Worm (Caenorhabditis elegans) whole organism, L4 larva: ENCODE measurements around the gene sdz-8.
A peak's percentile ranks its signal among the peaks of the same experiment; 100 is the strongest.

Experiments used
- D1046.2 ChIP-seq: fragments of 200-800 bp; sonication (Bioruptor generic); IDR thresholded peaks from 2 replicates; pipeline ENCODE4 v1.3.6; 2022; ENCODE audit warnings: missing genetic modification characterization, missing compliant biosample characterization
- F26F4.8 ChIP-seq: fragments of 200-800 bp; sonication (Bioruptor generic); conservative IDR thresholded peaks from 2 replicates; pipeline ENCODE4 v1.3.6; 2022; ENCODE audit warnings: missing genetic modification characterization, missing compliant biosample characterization
- F37D6.2 ChIP-seq: sonication (generic microtip); optimal IDR thresholded peaks from 2 replicates; lab custom pipeline; 2016; ENCODE audit warnings: mild to moderate bottlenecking, missing genetic modification characterization, missing compliant biosample characterization
- T20F7.1 ChIP-seq: fragments of 200-800 bp; sonication (Bioruptor generic); optimal IDR thresholded peaks from 2 replicates; lab custom pipeline; 2018; ENCODE audit warnings: mild to moderate bottlenecking, missing genetic modification characterization, missing compliant biosample characterization
- Y105C5A.15 ChIP-seq: fragments of 200-800 bp; sonication (Bioruptor generic); IDR thresholded peaks from 2 replicates; pipeline ENCODE4 v1.3.6; 2022; ENCODE audit warnings: missing genetic modification characterization, missing compliant biosample characterization
- Y5F2A.4 ChIP-seq: fragments of 200-800 bp; sonication (Bioruptor generic); optimal IDR thresholded peaks from 2 replicates; lab custom pipeline; 2018; ENCODE audit warnings: mild to moderate bottlenecking, missing genetic modification characterization, missing compliant biosample characterization
- Y75B8A.6 ChIP-seq: fragments of 200-800 bp; sonication (Bioruptor generic); IDR thresholded peaks from 2 replicates; pipeline ENCODE4 v1.3.6; 2022; ENCODE audit warnings: missing genetic modification reagents, missing genetic modification characterization, missing compliant biosample characterization
- ZK337.2 ChIP-seq: fragments of 200-800 bp; sonication (Bioruptor generic); IDR thresholded peaks from 2 replicates; pipeline ENCODE4 v1.3.6; 2022; ENCODE audit warnings: missing genetic modification reagents, missing genetic modification characterization, missing compliant biosample characterization
- aly-2 ChIP-seq: sonication (generic microtip); optimal IDR thresholded peaks from 2 replicates; lab custom pipeline; 2018; ENCODE audit warnings: missing biosample characterization, missing genetic modification characterization
- ama-1 ChIP-seq: fragments of 150-350 bp; optimal IDR thresholded peaks from 2 replicates; lab custom pipeline; 2014; ENCODE audit warnings: inconsistent platforms, mixed read lengths
- arid-1 ChIP-seq: fragments of 200-800 bp; sonication (Bioruptor generic); conservative IDR thresholded peaks from 2 replicates; pipeline ENCODE4 v1.3.6; 2022; ENCODE audit warnings: missing genetic modification reagents, missing genetic modification characterization, missing compliant biosample characterization
- ceh-28 ChIP-seq: fragments of 150-350 bp; optimal IDR thresholded peaks from 2 replicates; lab custom pipeline; 2014; ENCODE audit warnings: missing biosample characterization, missing genetic modification reagents, missing genetic modification characterization
- dmd-6 ChIP-seq: fragments of 200-800 bp; sonication (Bioruptor generic); IDR thresholded peaks from 2 replicates; pipeline ENCODE4 v1.3.6; 2022; ENCODE audit warnings: missing genetic modification reagents, missing genetic modification characterization, missing compliant biosample characterization
- dpl-1 ChIP-seq: fragments of 150-350 bp; optimal IDR thresholded peaks from 2 replicates; lab custom pipeline; 2014; ENCODE audit warnings: missing biosample characterization, missing genetic modification reagents, missing genetic modification characterization
- egl-27 ChIP-seq: sonication (generic microtip); optimal IDR thresholded peaks from 3 replicates; lab custom pipeline; 2017; ENCODE audit warnings: missing biosample characterization, missing genetic modification reagents, missing genetic modification characterization
- hmg-1.1 ChIP-seq: fragments of 200-800 bp; sonication (Bioruptor generic); IDR thresholded peaks from 2 replicates; pipeline ENCODE4 v1.3.6; 2022; ENCODE audit warnings: missing genetic modification reagents, missing genetic modification characterization, missing compliant biosample characterization
- lim-7 ChIP-seq: fragments of 200-800 bp; sonication (Bioruptor generic); IDR thresholded peaks from 2 replicates; pipeline ENCODE4 v1.3.6; 2022; ENCODE audit warnings: missing genetic modification characterization, missing compliant biosample characterization
- lin-38 ChIP-seq: fragments of 200-800 bp; sonication (Bioruptor generic); IDR thresholded peaks from 2 replicates; pipeline ENCODE4 v1.3.6; 2022; ENCODE audit warnings: missing genetic modification reagents, missing genetic modification characterization, missing compliant biosample characterization
- lsy-2 ChIP-seq, 2 experiments: fragments of 150-350 bp in 1 of 2; sonication (generic microtip) in 1 of 2; optimal IDR thresholded peaks; 2 replicates each; lab custom pipeline; 2014 to 2017; ENCODE audit warnings: missing biosample characterization in 2 of 2, missing genetic modification characterization in 2 of 2
- madf-5 ChIP-seq, 2 experiments: fragments of 200-800 bp; sonication (Bioruptor generic); IDR thresholded peaks; 2 replicates each; pipeline ENCODE4 v1.3.6; 2022; ENCODE audit warnings: missing compliant biosample characterization in 2 of 2, missing genetic modification characterization in 2 of 2
- mdl-1 ChIP-seq, 2 experiments: fragments of 150-350 bp in 1 of 2; sonication (generic microtip) in 1 of 2; optimal IDR thresholded peaks; 2 replicates each; lab custom pipeline; 2014 to 2017; ENCODE audit warnings: missing biosample characterization in 2 of 2, missing genetic modification characterization in 2 of 2
- mdt-29 ChIP-seq: fragments of 200-800 bp; sonication (Bioruptor generic); IDR thresholded peaks from 2 replicates; pipeline ENCODE4 v1.3.6; 2022; ENCODE audit warnings: missing genetic modification reagents, missing genetic modification characterization, missing compliant biosample characterization
- mep-1 ChIP-seq: fragments of 150-350 bp; sonication (generic microtip); optimal IDR thresholded peaks from 3 replicates; lab custom pipeline; 2014; ENCODE audit warnings: missing biosample characterization, missing genetic modification characterization
- nhr-11 ChIP-seq: fragments of 150-350 bp; optimal IDR thresholded peaks from 2 replicates; lab custom pipeline; 2014; ENCODE audit warnings: missing biosample characterization, missing genetic modification characterization
- nhr-25 ChIP-seq: sonication (generic microtip); optimal IDR thresholded peaks from 2 replicates; lab custom pipeline; 2017; ENCODE audit warnings: missing genetic modification characterization, mild to moderate bottlenecking, missing compliant biosample characterization, antibody characterized with exemption, moderate library complexity, borderline replicate concordance; ENCODE audit not compliant: insufficient read depth
- nhr-41 ChIP-seq: fragments of 200-800 bp; sonication (Bioruptor generic); IDR thresholded peaks from 2 replicates; pipeline ENCODE4 v1.3.6; 2022; ENCODE audit warnings: missing genetic modification reagents, missing genetic modification characterization, missing compliant biosample characterization
- nhr-48 ChIP-seq: sonication (generic microtip); optimal IDR thresholded peaks from 2 replicates; lab custom pipeline; 2016; ENCODE audit warnings: mild to moderate bottlenecking, missing genetic modification characterization, missing compliant biosample characterization
- nhr-76 ChIP-seq: fragments of 150-350 bp; optimal IDR thresholded peaks from 2 replicates; lab custom pipeline; 2014; ENCODE audit warnings: missing biosample characterization, missing genetic modification characterization
- nhr-77 ChIP-seq: fragments of 150-350 bp; optimal IDR thresholded peaks from 2 replicates; lab custom pipeline; 2014; ENCODE audit warnings: missing biosample characterization, missing genetic modification characterization
- pha-4 ChIP-seq, 2 experiments: fragments of 150-350 bp in 1 of 2; fragments of 200-800 bp in 1 of 2; sonication (Bioruptor generic) in 1 of 2; IDR thresholded peaks in 1 of 2; optimal IDR thresholded peaks in 1 of 2; 2 replicates each; pipeline versions ENCODE4 v1.3.6 to Lab custom; 2014 to 2022; ENCODE audit warnings: missing genetic modification characterization in 2 of 2, missing genetic modification reagents in 2 of 2, missing biosample characterization in 1 of 2, missing compliant biosample characterization in 1 of 2
- pqm-1 ChIP-seq: sonication (generic microtip); optimal IDR thresholded peaks from 2 replicates; lab custom pipeline; 2017; ENCODE audit warnings: missing biosample characterization, missing genetic modification characterization
- saeg-2 ChIP-seq: fragments of 200-800 bp; sonication (Bioruptor generic); IDR thresholded peaks from 2 replicates; pipeline ENCODE4 v1.3.6; 2022; ENCODE audit warnings: missing genetic modification reagents, missing genetic modification characterization, missing compliant biosample characterization
- skn-1 ChIP-seq: fragments of 150-350 bp; optimal IDR thresholded peaks from 2 replicates; lab custom pipeline; 2014; ENCODE audit warnings: missing biosample characterization, missing genetic modification characterization
- snpc-1.2 ChIP-seq: fragments of 200-800 bp; sonication (Bioruptor generic); IDR thresholded peaks from 2 replicates; pipeline ENCODE4 v1.3.6; 2022; ENCODE audit warnings: missing genetic modification reagents, missing genetic modification characterization, missing compliant biosample characterization
- snpc-4 ChIP-seq: fragments of 150-350 bp; optimal IDR thresholded peaks from 2 replicates; lab custom pipeline; 2014; ENCODE audit warnings: missing biosample characterization, missing genetic modification characterization
- spr-3 ChIP-seq: fragments of 200-800 bp; sonication (Bioruptor generic); optimal IDR thresholded peaks from 2 replicates; lab custom pipeline; 2018; ENCODE audit warnings: mild to moderate bottlenecking, missing genetic modification characterization, missing compliant biosample characterization
- tag-97 ChIP-seq: fragments of 200-800 bp; sonication (Bioruptor generic); IDR thresholded peaks from 2 replicates; pipeline ENCODE4 v1.3.6; 2022; ENCODE audit warnings: missing genetic modification characterization, missing compliant biosample characterization
- unc-130 ChIP-seq: sonication (generic microtip); optimal IDR thresholded peaks from 2 replicates; lab custom pipeline; 2016; ENCODE audit warnings: missing genetic modification reagents, missing genetic modification characterization, missing compliant biosample characterization
- unc-62 ChIP-seq, 3 experiments: fragments of 150-350 bp in 1 of 3; sonication (generic microtip); optimal IDR thresholded peaks in 2 of 3; peaks in 1 of 3; 1 replicate in 1 of 3; 2 replicates in 2 of 3; lab custom pipeline; 2014 to 2017; ENCODE audit warnings: missing biosample characterization in 3 of 3, missing genetic modification characterization in 3 of 3, missing genetic modification reagents in 3 of 3, missing genotype in 1 of 3
- vab-7 ChIP-seq: fragments of 200-800 bp; sonication (Bioruptor generic); IDR thresholded peaks from 2 replicates; pipeline ENCODE4 v1.3.6; 2022; ENCODE audit warnings: missing genetic modification reagents, missing genetic modification characterization, missing compliant biosample characterization
- zip-2 ChIP-seq: fragments of 150-350 bp; optimal IDR thresholded peaks from 2 replicates; lab custom pipeline; 2014; ENCODE audit warnings: missing biosample characterization, missing genetic modification characterization
- ztf-11 ChIP-seq: fragments of 150-350 bp; optimal IDR thresholded peaks from 2 replicates; lab custom pipeline; 2014; ENCODE audit warnings: missing biosample characterization, missing genetic modification characterization

sdz-8 gene

DNA sequence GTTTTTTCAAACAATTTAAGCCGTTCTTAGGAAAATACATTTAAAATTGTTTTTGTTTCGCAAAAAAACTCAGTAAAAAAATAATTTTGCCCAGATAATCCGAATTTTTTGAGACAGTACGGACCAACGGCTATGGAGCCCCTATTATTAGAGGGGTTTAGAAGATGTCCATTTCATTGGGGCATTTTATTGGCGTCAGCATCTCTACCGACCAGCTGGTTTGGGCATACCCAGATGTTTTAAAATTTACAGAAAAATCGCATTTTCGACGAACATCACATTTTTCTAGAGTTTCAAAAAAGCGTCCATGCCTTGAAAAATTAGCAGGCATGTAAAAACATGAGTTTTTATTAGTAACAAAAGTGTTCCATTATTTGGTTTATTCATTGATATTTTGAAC is 25.3 kb upstream of the sdz-8 start (continued):
- no peak for TF ChIP-seq ceh-28 (tag; lab: Kevin White, UChicago)
- no peak for TF ChIP-seq Y5F2A.4 (GFP tag; lab: Kevin White, UChicago)
- no peak for TF ChIP-seq unc-130 (GFP tag; lab: Kevin White, UChicago)
- peak; percentile 82; the same call in 1 of the 2 replicates for TF ChIP-seq D1046.2
- TF ChIP-seq nhr-25: no peak
- no peak for TF ChIP-seq unc-62 (GFP tag; optimal IDR thresholded peaks at IDR 0.05 in 1 of 2; lab: Kevin White, UChicago)
- TF ChIP-seq unc-62 (tag; optimal IDR thresholded peaks at IDR 0.05; lab: Kevin White, UChicago): no peak
- 0 out of 2 replicates have a peak, but pooled peaks have one; percentile 5 for TF ChIP-seq mdt-29 (GFP tag; lab: Robert Waterston, UW)
- TF ChIP-seq nhr-41: no peak
- 0 out of 2 replicates have a peak, but pooled peaks have one; percentile 44 for TF ChIP-seq pha-4 (GFP tag; IDR thresholded peaks at IDR 0.05; lab: Robert Waterston, UW)
- no peak for TF ChIP-seq pha-4 (tag; optimal IDR thresholded peaks at IDR 0.05; lab: Kevin White, UChicago)
- TF ChIP-seq lsy-2 (tag; optimal IDR thresholded peaks at IDR 0.05; lab: Kevin White, UChicago): no peak
- TF ChIP-seq lin-38 (GFP tag; lab: Robert Waterston, UW): peak; percentile 30; the same call in 1 of the 2 replicates
- TF ChIP-seq vab-7 (GFP tag; lab: Robert Waterston, UW): peak; percentile 30; the same call in 1 of the 2 replicates
- TF ChIP-seq snpc-4 (tag; lab: Kevin White, UChicago): no peak
- no peak for TF ChIP-seq dpl-1 (GFP tag; lab: Kevin White, UChicago)
- TF ChIP-seq hmg-1.1: 0 out of 2 replicates have a peak, but pooled peaks have one; percentile 33
- no peak for TF ChIP-seq tag-97
- no peak for TF ChIP-seq Y105C5A.15 (GFP tag; lab: Robert Waterston, UW)
- no peak for TF ChIP-seq egl-27
- TF ChIP-seq F26F4.8 (GFP tag; lab: Robert Waterston, UW): no peak
- no peak for TF ChIP-seq ZK337.2
- no peak for TF ChIP-seq nhr-76 (tag; lab: Kevin White, UChicago)
- no peak for TF ChIP-seq saeg-2 (GFP tag; lab: Robert Waterston, UW)
- no peak for TF ChIP-seq Y75B8A.6 (GFP tag; lab: Robert Waterston, UW)
- TF ChIP-seq ztf-11 (tag; lab: Kevin White, UChicago): no peak
- peak; percentile 19 for TF ChIP-seq ama-1
- TF ChIP-seq madf-5 (GFP tag; IDR thresholded peaks at IDR 0.05; lab: Robert Waterston, UW): no peak
- TF ChIP-seq F37D6.2 (tag; lab: Kevin White, UChicago): no peak
- TF ChIP-seq dmd-6: no peak
- TF ChIP-seq aly-2 (tag; lab: Kevin White, UChicago): no peak
- TF ChIP-seq mdl-1 (tag; optimal IDR thresholded peaks at IDR 0.05; lab: Kevin White, UChicago): no peak
- peak; percentile 67 for TF ChIP-seq lim-7 (GFP tag; lab: Robert Waterston, UW)
- TF ChIP-seq arid-1 (GFP tag; lab: Robert Waterston, UW): 0 out of 2 replicates have a peak, but pooled peaks have one; percentile 39
- no peak for TF ChIP-seq mep-1 (tag; lab: Kevin White, UChicago)
- TF ChIP-seq zip-2 (tag; lab: Kevin White, UChicago): no peak
- TF ChIP-seq snpc-1.2: 0 out of 2 replicates have a peak, but pooled peaks have one; percentile 6
- TF ChIP-seq spr-3: no peak
- no peak for TF ChIP-seq nhr-77 (tag; lab: Kevin White, UChicago)

DNA sequence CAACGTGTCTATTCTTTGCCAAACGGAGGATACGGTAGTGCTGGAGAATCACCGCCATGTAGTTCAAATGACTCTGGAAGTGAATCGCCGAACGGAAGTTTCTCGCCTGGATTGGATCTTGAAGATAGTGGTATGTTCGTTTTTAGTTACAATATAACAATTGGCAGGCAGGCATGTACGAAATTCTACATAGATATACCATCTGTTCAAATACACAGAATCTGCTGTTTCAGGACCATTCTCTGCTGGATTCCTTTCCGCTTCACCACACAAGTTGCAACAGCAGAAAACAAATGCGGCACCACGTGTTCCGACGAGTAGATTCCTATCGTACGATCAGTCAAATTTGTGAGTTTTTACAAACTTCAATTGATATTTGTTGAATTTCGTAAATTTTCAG is 23.5 kb upstream of the sdz-8 start:
- peak; percentile 15 for TF ChIP-seq skn-1 (tag; lab: Kevin White, UChicago)
- no peak for TF ChIP-seq egl-27
- no peak for TF ChIP-seq nhr-48 (tag; lab: Kevin White, UChicago)
- no peak for TF ChIP-seq pqm-1
- no peak for TF ChIP-seq vab-7 (GFP tag; lab: Robert Waterston, UW)
- TF ChIP-seq nhr-11: no peak
- no peak for TF ChIP-seq D1046.2
- no peak for TF ChIP-seq T20F7.1
- peak in 1 of 2 experiments; percentile 97 for TF ChIP-seq unc-62 (GFP tag; optimal IDR thresholded peaks at IDR 0.05 in 1 of 2; lab: Kevin White, UChicago)
- no peak for TF ChIP-seq unc-62 (tag; optimal IDR thresholded peaks at IDR 0.05; lab: Kevin White, UChicago)
